Fruit fly (Drosophila melanogaster) whole organism, embryonic: Measurements from ENCODE around the gene CG10019.

ENCODE experiments used
- BEAF-32 ChIP-seq: fragments of 200-800 bp; sonication (Bioruptor generic); optimal IDR thresholded peaks from 3 replicates; lab custom pipeline; 2017; ENCODE audit warnings: missing biosample characterization, missing genetic modification characterization, mild to moderate bottlenecking, moderate library complexity, missing genetic modification reagents
- C15 ChIP-seq: fragments of 200-800 bp; sonication (Bioruptor generic); IDR thresholded peaks from 3 replicates; pipeline ENCODE4 v1.3.6; 2022; ENCODE audit warnings: missing biosample characterization, missing genetic modification characterization
- CG12155 ChIP-seq: fragments of 200-800 bp; sonication (Bioruptor generic); optimal IDR thresholded peaks from 3 replicates; lab custom pipeline; 2016; ENCODE audit warnings: missing biosample characterization, missing genetic modification characterization
- CG14050 ChIP-seq: fragments of 200-800 bp; sonication (Bioruptor generic); IDR thresholded peaks from 3 replicates; pipeline ENCODE4 v1.3.6; 2022; ENCODE audit warnings: missing biosample characterization, missing genetic modification characterization
- CG14710 ChIP-seq: fragments of 200-800 bp; sonication (Bioruptor generic); optimal IDR thresholded peaks from 3 replicates; lab custom pipeline; 2019; ENCODE audit warnings: missing biosample characterization, mild to moderate bottlenecking, missing genetic modification characterization, moderate library complexity
- CG17612 ChIP-seq: fragments of 200-800 bp; sonication (Bioruptor generic); IDR thresholded peaks from 2 replicates; pipeline ENCODE4 v1.3.6; 2022; ENCODE audit warnings: missing biosample characterization, missing genetic modification characterization
- CG18764 ChIP-seq: fragments of 200-800 bp; sonication (Bioruptor generic); optimal IDR thresholded peaks from 3 replicates; lab custom pipeline; 2016; ENCODE audit warnings: missing biosample characterization, missing genetic modification characterization
- CG2875 ChIP-seq: fragments of 200-800 bp; sonication (Bioruptor generic); optimal IDR thresholded peaks from 2 replicates; lab custom pipeline; 2017; ENCODE audit warnings: missing biosample characterization, mild to moderate bottlenecking, missing genetic modification characterization, missing genetic modification reagents
- CG30403 ChIP-seq: fragments of 200-800 bp; sonication (Bioruptor generic); optimal IDR thresholded peaks from 3 replicates; lab custom pipeline; 2016; ENCODE audit warnings: missing biosample characterization, missing genetic modification characterization
- CG4617 ChIP-seq: fragments of 200-800 bp; sonication (Bioruptor generic); optimal IDR thresholded peaks from 3 replicates; lab custom pipeline; 2016; ENCODE audit warnings: missing biosample characterization, missing genetic modification characterization, borderline replicate concordance
- CG4820 ChIP-seq: fragments of 200-800 bp; sonication (Bioruptor generic); optimal IDR thresholded peaks from 3 replicates; lab custom pipeline; 2016; ENCODE audit warnings: missing biosample characterization, missing genetic modification characterization
- CG6272 ChIP-seq: fragments of 200-800 bp; sonication (Bioruptor generic); IDR thresholded peaks from 2 replicates; pipeline ENCODE4 v1.3.6; 2022; ENCODE audit warnings: missing biosample characterization, missing genetic modification characterization
- CG7372 ChIP-seq: fragments of 200-800 bp; sonication (Bioruptor generic); IDR thresholded peaks from 2 replicates; pipeline ENCODE4 v1.3.6; 2022; ENCODE audit warnings: missing biosample characterization, missing genetic modification characterization
- CG7963 ChIP-seq: fragments of 200-800 bp; sonication (Bioruptor generic); IDR thresholded peaks from 3 replicates; pipeline ENCODE4 v1.3.6; 2022; ENCODE audit warnings: missing biosample characterization, missing genetic modification characterization; ENCODE audit not compliant: partially characterized antibody
- CG8089 ChIP-seq: fragments of 200-800 bp; sonication (Bioruptor generic); optimal IDR thresholded peaks from 3 replicates; lab custom pipeline; 2016; ENCODE audit warnings: missing biosample characterization, missing genetic modification characterization
- Deaf1 ChIP-seq: fragments of 200-800 bp; optimal IDR thresholded peaks from 3 replicates; lab custom pipeline; 2019; ENCODE audit warnings: missing biosample characterization, mild to moderate bottlenecking, missing genetic modification characterization, moderate library complexity
- E2f2 ChIP-seq: fragments of 200-800 bp; sonication (Bioruptor generic); IDR thresholded peaks from 2 replicates; pipeline ENCODE4 v1.3.6; 2022; ENCODE audit warnings: missing biosample characterization, missing genetic modification characterization
- Hand ChIP-seq: fragments of 200-800 bp; sonication (Bioruptor generic); optimal IDR thresholded peaks from 2 replicates; lab custom pipeline; 2017; ENCODE audit warnings: mild to moderate bottlenecking, missing biosample characterization, missing genetic modification reagents, missing genetic modification characterization
- Hsf ChIP-seq: fragments of 200-800 bp; sonication (Bioruptor generic); optimal IDR thresholded peaks from 3 replicates; lab custom pipeline; 2016; ENCODE audit warnings: missing biosample characterization, missing genetic modification characterization
- Mad ChIP-seq: fragments of 200-800 bp; sonication (Bioruptor generic); optimal IDR thresholded peaks from 2 replicates; lab custom pipeline; 2016; ENCODE audit warnings: missing biosample characterization, missing genetic modification characterization
- Meics ChIP-seq: fragments of 200-800 bp; sonication (Bioruptor generic); optimal IDR thresholded peaks from 2 replicates; lab custom pipeline; 2017; ENCODE audit warnings: missing biosample characterization, mild to moderate bottlenecking, missing genetic modification characterization
- Rx ChIP-seq: fragments of 200-800 bp; sonication (Bioruptor generic); IDR thresholded peaks from 2 replicates; pipeline ENCODE4 v1.3.6; 2022; ENCODE audit warnings: missing biosample characterization, missing genetic modification characterization
- Ssrp ChIP-seq: fragments of 200-800 bp; sonication (Bioruptor generic); optimal IDR thresholded peaks from 2 replicates; lab custom pipeline; 2018; ENCODE audit warnings: missing biosample characterization, mild to moderate bottlenecking, missing genetic modification characterization, moderate library complexity
- TFAM ChIP-seq: fragments of 200-800 bp; sonication (Bioruptor generic); optimal IDR thresholded peaks from 2 replicates; lab custom pipeline; 2017; ENCODE audit warnings: missing biosample characterization, missing genetic modification characterization, inconsistent platforms
- Tbp ChIP-seq: fragments of >200 bp; optimal IDR thresholded peaks from 2 replicates; lab custom pipeline; 2018; ENCODE audit warnings: missing biosample characterization, missing genetic modification characterization
- ac ChIP-seq: fragments of 200-800 bp; sonication (Bioruptor generic); optimal IDR thresholded peaks from 3 replicates; lab custom pipeline; 2017; ENCODE audit warnings: missing biosample characterization, mild to moderate bottlenecking, missing genetic modification characterization
- ap ChIP-seq: fragments of 200-800 bp; sonication (Bioruptor generic); IDR thresholded peaks from 2 replicates; pipeline ENCODE4 v1.3.6; 2022; ENCODE audit warnings: missing biosample characterization, missing genetic modification characterization
- br ChIP-seq: fragments of >200 bp; optimal IDR thresholded peaks from 2 replicates; lab custom pipeline; 2017
- cas ChIP-seq: fragments of 200-800 bp; sonication (Bioruptor generic); IDR thresholded peaks from 2 replicates; pipeline ENCODE4 v1.3.6; 2022; ENCODE audit warnings: missing biosample characterization, missing genetic modification characterization
- caup ChIP-seq: fragments of 200-800 bp; sonication (Bioruptor generic); optimal IDR thresholded peaks from 3 replicates; lab custom pipeline; 2017; ENCODE audit warnings: missing biosample characterization, mild to moderate bottlenecking, missing genetic modification characterization, moderate library complexity; ENCODE audit not compliant: severe bottlenecking
- chn ChIP-seq: fragments of 200-800 bp; sonication (Bioruptor generic); optimal IDR thresholded peaks from 2 replicates; lab custom pipeline; 2016; ENCODE audit warnings: missing biosample characterization, missing genetic modification characterization
- dm ChIP-seq: fragments of 200-800 bp; sonication (Bioruptor generic); optimal IDR thresholded peaks from 3 replicates; lab custom pipeline; 2016; ENCODE audit warnings: missing biosample characterization, missing genetic modification characterization
- ewg ChIP-seq: fragments of 200-800 bp; sonication (Bioruptor generic); optimal IDR thresholded peaks from 3 replicates; lab custom pipeline; 2017; ENCODE audit warnings: mild to moderate bottlenecking, missing biosample characterization, missing genetic modification reagents, missing genetic modification characterization
- exex ChIP-seq: fragments of 200-800 bp; sonication (Bioruptor generic); optimal IDR thresholded peaks from 4 replicates; lab custom pipeline; 2018; ENCODE audit warnings: missing biosample characterization, mild to moderate bottlenecking, missing genetic modification characterization, moderate library complexity
- gcm2 ChIP-seq: fragments of 200-800 bp; sonication (Bioruptor generic); optimal IDR thresholded peaks from 2 replicates; lab custom pipeline; 2016; ENCODE audit warnings: missing biosample characterization, missing genetic modification characterization
- gem ChIP-seq: fragments of 200-800 bp; sonication (Bioruptor generic); optimal IDR thresholded peaks from 2 replicates; lab custom pipeline; 2019; ENCODE audit warnings: missing biosample characterization, mild to moderate bottlenecking, missing genetic modification characterization, moderate library complexity
- hth ChIP-seq: fragments of >200 bp; optimal IDR thresholded peaks from 2 replicates; lab custom pipeline; 2017; ENCODE audit warnings: inconsistent platforms
- jigr1 ChIP-seq: fragments of 200-800 bp; sonication (Bioruptor generic); IDR thresholded peaks from 3 replicates; pipeline ENCODE4 v1.3.6; 2022; ENCODE audit warnings: missing biosample characterization, missing genetic modification characterization
- kni ChIP-seq: fragments of 200-800 bp; sonication (Bioruptor generic); optimal IDR thresholded peaks from 3 replicates; lab custom pipeline; 2017; ENCODE audit warnings: mild to moderate bottlenecking, missing biosample characterization, missing genetic modification reagents, missing genetic modification characterization
- lola ChIP-seq, 3 experiments: fragments of >200 bp in 2 of 3; fragments of 200-800 bp in 1 of 3; sonication (Bioruptor generic) in 1 of 3; optimal IDR thresholded peaks; 2 replicates each; lab custom pipeline; 2017 to 2019; ENCODE audit warnings: missing biosample characterization in 3 of 3, missing genetic modification characterization in 3 of 3, mild to moderate bottlenecking in 1 of 3, moderate library complexity in 1 of 3
- mld ChIP-seq: fragments of 200-800 bp; sonication (Bioruptor generic); IDR thresholded peaks from 3 replicates; pipeline ENCODE4 v1.3.6; 2022; ENCODE audit warnings: missing biosample characterization, missing genetic modification characterization; ENCODE audit not compliant: partially characterized antibody
- nerfin-2 ChIP-seq: fragments of 200-800 bp; sonication (Bioruptor generic); IDR thresholded peaks from 2 replicates; pipeline ENCODE4 v1.3.6; 2022; ENCODE audit warnings: missing biosample characterization, missing genetic modification characterization; ENCODE audit not compliant: partially characterized antibody
- nmo ChIP-seq: fragments of 200-800 bp; sonication (Bioruptor generic); optimal IDR thresholded peaks from 2 replicates; lab custom pipeline; 2018; ENCODE audit warnings: missing biosample characterization, mild to moderate bottlenecking, missing genetic modification characterization, moderate library complexity
- org-1 ChIP-seq: fragments of 200-800 bp; sonication (Bioruptor generic); optimal IDR thresholded peaks from 2 replicates; lab custom pipeline; 2017; ENCODE audit warnings: missing biosample characterization, missing genetic modification characterization
- ranshi ChIP-seq: fragments of 200-800 bp; sonication (Bioruptor generic); IDR thresholded peaks from 2 replicates; pipeline ENCODE4 v1.3.6; 2022; ENCODE audit warnings: missing biosample characterization, missing genetic modification characterization
- rib ChIP-seq: fragments of 200-800 bp; sonication (Bioruptor generic); IDR thresholded peaks from 2 replicates; pipeline ENCODE4 v1.3.6; 2022; ENCODE audit warnings: missing biosample characterization, missing genetic modification characterization
- stc ChIP-seq: fragments of 200-800 bp; sonication (Bioruptor generic); IDR thresholded peaks from 2 replicates; pipeline ENCODE4 v1.3.6; 2022; ENCODE audit warnings: missing biosample characterization, missing genetic modification characterization
- tx ChIP-seq: fragments of 200-800 bp; sonication (Bioruptor generic); optimal IDR thresholded peaks from 2 replicates; lab custom pipeline; 2016; ENCODE audit warnings: missing biosample characterization, missing genetic modification characterization
- wek ChIP-seq: fragments of 200-800 bp; sonication (Bioruptor generic); optimal IDR thresholded peaks from 3 replicates; lab custom pipeline; 2018; ENCODE audit warnings: missing biosample characterization, mild to moderate bottlenecking, missing genetic modification characterization, moderate library complexity
- zen ChIP-seq: fragments of 200-800 bp; sonication (Bioruptor generic); optimal IDR thresholded peaks from 3 replicates; lab custom pipeline; 2018; ENCODE audit warnings: missing biosample characterization, mild to moderate bottlenecking, missing genetic modification characterization, moderate library complexity

CG10019 gene

dm6 chr2L:3754835-3755547 lies 24.7 kb downstream of the CG10019 start (continued):
- TF ChIP-seq cas (0 out of 2 replicates have a peak, but pooled peaks have one; percentile 8), CG14050 (GFP tag; lab: Robert Waterston, UW) (no peak), Meics (peak; percentile 65), CG12155 (no peak), zen (tag; lab: Kevin White, UChicago) (no peak), rib (GFP tag; lab: Robert Waterston, UW) (no peak), gcm2 (GFP tag; lab: Kevin White, UChicago) (no peak), Rx (GFP tag; lab: Robert Waterston, UW) (no peak), CG17612 (no peak), br (no peak), ap (GFP tag; lab: Robert Waterston, UW) (no peak), jigr1 (GFP tag; lab: Robert Waterston, UW) (no peak), CG14710 (tag; lab: Kevin White, UChicago) (no peak), mld (GFP tag; lab: Robert Waterston, UW) (no peak), CG6272 (GFP tag; lab: Robert Waterston, UW) (no peak), CG7372 (GFP tag; lab: Robert Waterston, UW) (peak; percentile 75), tx (no peak), CG4617 (GFP tag; lab: Kevin White, UChicago) (no peak), hth (lab: Kevin White, UChicago) (no peak), ranshi (peak; percentile 42; the same call in 1 of the 2 replicates), nerfin-2 (no peak), nmo (GFP tag; lab: Kevin White, UChicago) (no peak), BEAF-32 (no peak), dm (no peak), C15 (GFP tag; lab: Robert Waterston, UW) (no peak), CG18764 (GFP tag; lab: Kevin White, UChicago) (no peak), wek (GFP tag; lab: Kevin White, UChicago) (no peak), Ssrp (tag; lab: Kevin White, UChicago) (no peak), E2f2 (GFP tag; lab: Robert Waterston, UW) (peak; percentile 25; the same call in 1 of the 2 replicates), Mad (GFP tag; lab: Kevin White, UChicago) (no peak), Hand (GFP tag; lab: Kevin White, UChicago) (peak; percentile 63), lola (GFP tag; optimal IDR thresholded peaks at IDR 0.05; lab: Kevin White, UChicago) (no peak), caup (GFP tag; lab: Kevin White, UChicago) (peak; percentile 38), exex (tag; lab: Kevin White, UChicago) (no peak), Hsf (GFP tag; lab: Kevin White, UChicago) (peak; percentile 7), CG30403 (GFP tag; lab: Kevin White, UChicago) (peak; percentile 27), ac (GFP tag; lab: Kevin White, UChicago) (no peak), Deaf1 (tag; lab: Kevin White, UChicago) (peak; percentile 22), kni (GFP tag; lab: Kevin White, UChicago) (no peak), chn (GFP tag; lab: Kevin White, UChicago) (no peak), CG8089 (no peak), gem (tag; lab: Kevin White, UChicago) (no peak), CG2875 (GFP tag; lab: Kevin White, UChicago) (no peak), CG4820 (GFP tag; lab: Kevin White, UChicago) (no peak), org-1 (no peak), Tbp (GFP tag; lab: Kevin White, UChicago) (no peak), ewg (no peak), CG7963 (GFP tag; lab: Robert Waterston, UW) (no peak), stc (GFP tag; lab: Robert Waterston, UW) (peak; percentile 43; the same call in 1 of the 2 replicates), TFAM (GFP tag; lab: Kevin White, UChicago) (no peak)
